Fruit fly (Drosophila melanogaster) whole organism, pupa: Measurements from ENCODE around the gene CG31195.

ENCODE experiments used
- CG10348 ChIP-seq: fragments of 200-800 bp; sonication (Bioruptor generic); IDR thresholded peaks from 2 replicates; pipeline ENCODE4 v1.3.6; 2022; ENCODE audit warnings: missing biosample characterization, missing genetic modification characterization
- CG12605 ChIP-seq: fragments of 200-800 bp; sonication (Bioruptor generic); IDR thresholded peaks from 2 replicates; pipeline ENCODE4 v1.3.6; 2022; ENCODE audit warnings: missing biosample characterization, missing genetic modification characterization
- CG13204 ChIP-seq: fragments of 200-800 bp; sonication (Bioruptor generic); optimal IDR thresholded peaks from 2 replicates; lab custom pipeline; 2018; ENCODE audit warnings: missing biosample characterization, mild to moderate bottlenecking, missing genetic modification characterization, moderate library complexity
- CG14655 ChIP-seq: fragments of 200-800 bp; sonication (Bioruptor generic); optimal IDR thresholded peaks from 3 replicates; lab custom pipeline; 2017; ENCODE audit warnings: mild to moderate bottlenecking, missing biosample characterization, missing genetic modification reagents, missing genetic modification characterization
- CG15710 ChIP-seq: fragments of 200-800 bp; sonication (Bioruptor generic); optimal IDR thresholded peaks from 2 replicates; lab custom pipeline; 2018; ENCODE audit warnings: missing biosample characterization, mild to moderate bottlenecking, missing genetic modification characterization, moderate library complexity
- CG17806 ChIP-seq: fragments of 200-800 bp; sonication (Bioruptor generic); optimal IDR thresholded peaks from 2 replicates; lab custom pipeline; 2018; ENCODE audit warnings: missing biosample characterization, mild to moderate bottlenecking, missing genetic modification characterization, moderate library complexity
- CG32121 ChIP-seq: fragments of 200-800 bp; sonication (Bioruptor generic); IDR thresholded peaks from 2 replicates; pipeline ENCODE4 v1.3.6; 2022; ENCODE audit warnings: missing biosample characterization, missing genetic modification characterization
- CG34367 ChIP-seq: fragments of 200-800 bp; sonication (Bioruptor generic); optimal IDR thresholded peaks from 2 replicates; lab custom pipeline; 2018; ENCODE audit warnings: missing biosample characterization, mild to moderate bottlenecking, missing genetic modification characterization
- CG4496 ChIP-seq: fragments of 200-800 bp; sonication (Bioruptor generic); IDR thresholded peaks from 3 replicates; pipeline ENCODE4 v1.3.6; 2022; ENCODE audit warnings: missing biosample characterization, missing genetic modification characterization
- CG8159 ChIP-seq: fragments of 200-800 bp; sonication (Bioruptor generic); optimal IDR thresholded peaks from 3 replicates; lab custom pipeline; 2018; ENCODE audit warnings: missing biosample characterization, mild to moderate bottlenecking, missing genetic modification characterization, moderate library complexity
- CG8301 ChIP-seq: fragments of 200-800 bp; sonication (Bioruptor generic); optimal IDR thresholded peaks from 2 replicates; lab custom pipeline; 2018; ENCODE audit warnings: missing biosample characterization, mild to moderate bottlenecking, missing genetic modification characterization
- CG9948 ChIP-seq: fragments of 200-800 bp; sonication (Bioruptor generic); optimal IDR thresholded peaks from 2 replicates; lab custom pipeline; 2018; ENCODE audit warnings: missing biosample characterization, mild to moderate bottlenecking, missing genetic modification characterization, moderate library complexity
- D1 ChIP-seq: fragments of 200-800 bp; sonication (Bioruptor generic); optimal IDR thresholded peaks from 2 replicates; lab custom pipeline; 2018; ENCODE audit warnings: missing biosample characterization, mild to moderate bottlenecking, missing genetic modification characterization, moderate library complexity
- EcR ChIP-seq: fragments of 200-800 bp; sonication (Bioruptor generic); optimal IDR thresholded peaks from 3 replicates; lab custom pipeline; 2019; ENCODE audit warnings: missing biosample characterization, missing genetic modification characterization, mild to moderate bottlenecking, moderate library complexity, missing genetic modification reagents
- Ets98B ChIP-seq: fragments of 200-800 bp; sonication (Bioruptor generic); IDR thresholded peaks from 2 replicates; pipeline ENCODE4 v1.3.6; 2022; ENCODE audit warnings: missing biosample characterization, missing genetic modification characterization
- Pif1A ChIP-seq: fragments of 200-800 bp; sonication (Bioruptor generic); optimal IDR thresholded peaks from 3 replicates; lab custom pipeline; 2016; ENCODE audit warnings: missing biosample characterization, missing genetic modification characterization
- Pif1B ChIP-seq: fragments of 200-800 bp; sonication (Bioruptor generic); optimal IDR thresholded peaks from 3 replicates; lab custom pipeline; 2016; ENCODE audit warnings: missing biosample characterization, missing genetic modification characterization
- Snoo ChIP-seq: fragments of 200-800 bp; sonication (Bioruptor generic); optimal IDR thresholded peaks from 3 replicates; lab custom pipeline; 2017; ENCODE audit warnings: missing biosample characterization, mild to moderate bottlenecking, missing genetic modification characterization, inconsistent platforms
- fd96Ca ChIP-seq: fragments of 200-800 bp; sonication (Bioruptor generic); IDR thresholded peaks from 3 replicates; pipeline ENCODE4 v1.3.6; 2022; ENCODE audit warnings: missing biosample characterization, missing genetic modification characterization
- gl ChIP-seq: fragments of 200-800 bp; sonication (Bioruptor generic); optimal IDR thresholded peaks from 2 replicates; lab custom pipeline; 2018; ENCODE audit warnings: missing biosample characterization, mild to moderate bottlenecking, missing genetic modification characterization
- rn ChIP-seq: fragments of 200-800 bp; sonication (Bioruptor generic); IDR thresholded peaks from 2 replicates; pipeline ENCODE4 v1.3.6; 2022; ENCODE audit warnings: missing biosample characterization, missing genetic modification characterization

CG31195 gene

dm6 chr3R:20779969-20780368 lies 17.8 kb upstream of the CG31195 start:
- TF ChIP-seq CG8159 (tag; lab: Kevin White, UChicago) (peak; percentile 35), EcR (peak; percentile 84), Pif1A (GFP tag; lab: Kevin White, UChicago) (peak; percentile 69), CG9948 (tag; lab: Kevin White, UChicago) (no peak), CG15710 (peak; percentile 43), CG17806 (tag; lab: Kevin White, UChicago) (peak; percentile 42), Pif1B (peak; percentile 62), CG4496 (peak; percentile 91), CG13204 (GFP tag; lab: Kevin White, UChicago) (peak; percentile 95), Ets98B (GFP tag; lab: Robert Waterston, UW) (peak; percentile 91), CG12605 (GFP tag; lab: Robert Waterston, UW) (peak; percentile 84), Snoo (peak; percentile 48), CG8301 (peak; percentile 30), rn (0 out of 2 replicates have a peak, but pooled peaks have one; percentile 8), gl (tag; lab: Kevin White, UChicago) (peak; percentile 77), CG14655 (peak; percentile 36), CG34367 (peak; percentile 29), fd96Ca (GFP tag; lab: Robert Waterston, UW) (peak; percentile 82), D1 (tag; lab: Kevin White, UChicago) (no peak), CG10348 (GFP tag; lab: Robert Waterston, UW) (no peak), CG32121 (peak; percentile 89)

- TF ChIP-seq Pif1B, result no peak
- TF ChIP-seq D1 (tag; lab: Kevin White, UChicago), result no peak
- no peak for TF ChIP-seq fd96Ca (GFP tag; lab: Robert Waterston, UW)
- TF ChIP-seq CG10348 (GFP tag; lab: Robert Waterston, UW), result no peak
- TF ChIP-seq gl (tag; lab: Kevin White, UChicago), result no peak
- TF ChIP-seq Pif1A (GFP tag; lab: Kevin White, UChicago), result no peak
- TF ChIP-seq CG4496, result no peak
- no peak for TF ChIP-seq rn
- no peak for TF ChIP-seq CG8301
- TF ChIP-seq CG12605 (GFP tag; lab: Robert Waterston, UW), result no peak
- no peak for TF ChIP-seq CG14655
- no peak for TF ChIP-seq EcR
- no peak for TF ChIP-seq Snoo
- TF ChIP-seq CG13204 (GFP tag; lab: Kevin White, UChicago), result no peak
- TF ChIP-seq CG34367, result no peak
- no peak for TF ChIP-seq CG17806 (tag; lab: Kevin White, UChicago)
- TF ChIP-seq CG15710, result no peak
Measured at dm6 chr3R:20779545-20779944, 17.4 kb upstream of the CG31195 start.

- TF ChIP-seq CG32121 (peak; percentile 100), Pif1B (peak; percentile 97), CG10348 (GFP tag; lab: Robert Waterston, UW) (0 out of 2 replicates have a peak, but pooled peaks have one; percentile 18), CG12605 (GFP tag; lab: Robert Waterston, UW) (peak; percentile 98), CG9948 (tag; lab: Kevin White, UChicago) (peak; percentile 73), Pif1A (GFP tag; lab: Kevin White, UChicago) (peak; percentile 90), CG13204 (GFP tag; lab: Kevin White, UChicago) (peak; percentile 95), CG14655 (peak; percentile 93), CG17806 (tag; lab: Kevin White, UChicago) (peak; percentile 82), Snoo (peak; percentile 89), CG8301 (peak; percentile 89), CG34367 (peak; percentile 89), CG8159 (tag; lab: Kevin White, UChicago) (peak; percentile 86), CG4496 (peak; percentile 99), CG15710 (peak; percentile 89), D1 (tag; lab: Kevin White, UChicago) (peak; percentile 14), rn (peak; percentile 65; the same call in 1 of the 2 replicates), EcR (peak; percentile 69), fd96Ca (GFP tag; lab: Robert Waterston, UW) (peak; percentile 100), gl (tag; lab: Kevin White, UChicago) (peak; percentile 99), Ets98B (GFP tag; lab: Robert Waterston, UW) (peak; percentile 100)
Measured at dm6 chr3R:20778285-20778926, 16.2 kb upstream of the CG31195 start.

dm6 chr3R:20774125-20774524 lies 12.0 kb upstream of the CG31195 start:
- TF ChIP-seq CG12605 (GFP tag; lab: Robert Waterston, UW), result no peak
- peak; percentile 67 for TF ChIP-seq CG13204 (GFP tag; lab: Kevin White, UChicago)
- peak; percentile 59; the same call in 1 of the 3 replicates for TF ChIP-seq CG4496
- no peak for TF ChIP-seq CG14655
- no peak for TF ChIP-seq CG17806 (tag; lab: Kevin White, UChicago)
- no peak for TF ChIP-seq CG9948 (tag; lab: Kevin White, UChicago)
- no peak for TF ChIP-seq CG15710
- TF ChIP-seq Pif1A (GFP tag; lab: Kevin White, UChicago), result no peak
- TF ChIP-seq, all 21 proteins: peak for 2

- peak; percentile 50 for TF ChIP-seq CG14655
- no peak for TF ChIP-seq Pif1B
- peak; percentile 60; the same call in 1 of the 3 replicates for TF ChIP-seq fd96Ca (GFP tag; lab: Robert Waterston, UW)
- TF ChIP-seq D1 (tag; lab: Kevin White, UChicago), result no peak
- TF ChIP-seq CG32121, result no peak
- no peak for TF ChIP-seq rn
- peak; percentile 15 for TF ChIP-seq gl (tag; lab: Kevin White, UChicago)
- peak; percentile 64 for TF ChIP-seq Pif1A (GFP tag; lab: Kevin White, UChicago)
- TF ChIP-seq CG34367, result no peak
- TF ChIP-seq CG9948 (tag; lab: Kevin White, UChicago), result peak; percentile 42
- peak; percentile 54 for TF ChIP-seq CG8159 (tag; lab: Kevin White, UChicago)
- peak; percentile 35 for TF ChIP-seq CG13204 (GFP tag; lab: Kevin White, UChicago)
- no peak; the same call in 2 of the 3 replicates for TF ChIP-seq CG4496
- no peak for TF ChIP-seq Snoo
- TF ChIP-seq CG8301, result peak; percentile 20
- TF ChIP-seq CG12605 (GFP tag; lab: Robert Waterston, UW), result 0 out of 2 replicates have a peak, but pooled peaks have one; percentile 16
- peak; percentile 42 for TF ChIP-seq CG17806 (tag; lab: Kevin White, UChicago)
- peak; percentile 34 for TF ChIP-seq EcR
- peak; percentile 46 for TF ChIP-seq CG15710
- TF ChIP-seq Ets98B (GFP tag; lab: Robert Waterston, UW), result no peak
- no peak for TF ChIP-seq CG10348 (GFP tag; lab: Robert Waterston, UW)
Measured at dm6 chr3R:20773174-20773573, 11.0 kb upstream of the CG31195 start.
